Worm (Caenorhabditis elegans) whole organism, early embryonic: ENCODE measurements around the gene spe-6.

Source experiments
- F13C5.2 ChIP-seq: sonication (generic microtip); optimal IDR thresholded peaks from 2 replicates; lab custom pipeline; 2017; ENCODE audit warnings: mild to moderate bottlenecking, missing genetic modification characterization, inconsistent platforms, missing compliant biosample characterization
- flt-1 ChIP-seq: fragments of 200-800 bp; sonication (Bioruptor generic); IDR thresholded peaks from 2 replicates; pipeline ENCODE4 v1.3.6; 2022; ENCODE audit warnings: missing genetic modification characterization, missing compliant biosample characterization
- sea-1 ChIP-seq: fragments of 200-800 bp; sonication (Bioruptor generic); conservative IDR thresholded peaks from 2 replicates; pipeline ENCODE4 v1.3.6; 2022; ENCODE audit warnings: missing genetic modification characterization, missing compliant biosample characterization
- tra-4 ChIP-seq: sonication (generic microtip); optimal IDR thresholded peaks from 2 replicates; lab custom pipeline; 2017; ENCODE audit warnings: missing genetic modification characterization, missing compliant biosample characterization

DNA sequence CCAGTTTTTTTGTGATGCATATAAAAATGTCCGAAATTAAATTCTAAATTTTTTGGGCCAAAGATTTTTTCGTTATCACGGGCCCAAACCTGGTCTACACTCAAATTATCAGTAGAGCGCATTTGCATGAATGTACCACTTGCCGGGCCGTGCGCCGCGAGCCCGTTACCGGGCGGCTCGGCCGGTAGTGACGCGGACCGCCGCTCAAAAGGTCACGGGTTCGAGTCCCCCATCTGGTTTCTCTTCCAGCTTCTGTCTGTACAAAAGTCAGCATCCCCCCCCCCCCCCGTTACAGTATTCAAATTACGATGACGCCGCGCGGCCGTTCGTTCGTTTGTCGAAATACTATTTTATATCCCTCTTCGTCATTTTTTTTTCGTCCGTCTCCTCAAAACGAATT lies 28.0 kb upstream of the spe-6 start:
- TF ChIP-seq tra-4 (tag; lab: Kevin White, UChicago) (no peak), flt-1 (no peak), F13C5.2 (tag; lab: Kevin White, UChicago) (no peak), sea-1 (GFP tag; lab: Robert Waterston, UW) (no peak)
